Fruit fly (Drosophila melanogaster) whole organism, embryonic: ENCODE measurements around the gene CG32459.

ENCODE experiments used
- Abd-B ChIP-seq: fragments of 200-800 bp; sonication (Bioruptor generic); optimal IDR thresholded peaks from 2 replicates; lab custom pipeline; 2018; ENCODE audit warnings: missing biosample characterization, mild to moderate bottlenecking, missing genetic modification characterization, moderate library complexity
- Aef1 ChIP-seq: fragments of 200-800 bp; sonication (Bioruptor generic); IDR thresholded peaks from 3 replicates; pipeline ENCODE4 v1.3.6; 2022; ENCODE audit warnings: missing biosample characterization, missing genetic modification characterization
- CG10979 ChIP-seq: fragments of 200-800 bp; sonication (Bioruptor generic); optimal IDR thresholded peaks from 2 replicates; lab custom pipeline; 2018; ENCODE audit warnings: missing biosample characterization, mild to moderate bottlenecking, missing genetic modification characterization, moderate library complexity
- CG11247 ChIP-seq: fragments of 200-800 bp; sonication (Bioruptor generic); IDR thresholded peaks from 2 replicates; pipeline ENCODE4 v1.3.6; 2022; ENCODE audit warnings: missing biosample characterization, missing genetic modification characterization
- CG12155 ChIP-seq: fragments of 200-800 bp; sonication (Bioruptor generic); optimal IDR thresholded peaks from 3 replicates; lab custom pipeline; 2016; ENCODE audit warnings: missing biosample characterization, missing genetic modification characterization
- CG1233 ChIP-seq: fragments of 200-800 bp; sonication (Bioruptor generic); optimal IDR thresholded peaks from 4 replicates; lab custom pipeline; 2018; ENCODE audit warnings: missing biosample characterization, mild to moderate bottlenecking, missing genetic modification characterization
- CG14014 ChIP-seq: fragments of 200-800 bp; sonication (Bioruptor generic); IDR thresholded peaks from 2 replicates; pipeline ENCODE4 v1.3.6; 2022; ENCODE audit warnings: missing biosample characterization, missing genetic modification characterization
- CG14667 ChIP-seq: fragments of 200-800 bp; sonication (Bioruptor generic); IDR thresholded peaks from 2 replicates; pipeline ENCODE4 v1.3.6; 2022; ENCODE audit warnings: missing biosample characterization, missing genetic modification characterization
- CG17829 ChIP-seq: fragments of 200-800 bp; optimal IDR thresholded peaks from 2 replicates; lab custom pipeline; 2019; ENCODE audit warnings: missing biosample characterization, mild to moderate bottlenecking, missing genetic modification characterization, moderate library complexity
- CG1792 ChIP-seq: fragments of 200-800 bp; sonication (Bioruptor generic); optimal IDR thresholded peaks from 2 replicates; lab custom pipeline; 2016; ENCODE audit warnings: missing biosample characterization, missing genetic modification characterization
- CG2875 ChIP-seq: fragments of 200-800 bp; sonication (Bioruptor generic); optimal IDR thresholded peaks from 2 replicates; lab custom pipeline; 2017; ENCODE audit warnings: missing biosample characterization, mild to moderate bottlenecking, missing genetic modification characterization, missing genetic modification reagents
- CG2889 ChIP-seq: fragments of 200-800 bp; sonication (Bioruptor generic); IDR thresholded peaks from 3 replicates; pipeline ENCODE4 v1.3.6; 2022; ENCODE audit warnings: missing biosample characterization, missing genetic modification characterization
- CG31388 ChIP-seq: fragments of 200-800 bp; sonication (Bioruptor generic); optimal IDR thresholded peaks from 2 replicates; lab custom pipeline; 2016; ENCODE audit warnings: missing biosample characterization, missing genetic modification characterization
- CG32767 ChIP-seq: fragments of 200-800 bp; sonication (Bioruptor generic); IDR thresholded peaks from 2 replicates; pipeline ENCODE4 v1.3.6; 2022; ENCODE audit warnings: missing biosample characterization, missing genetic modification characterization
- CG34224 ChIP-seq: fragments of 200-800 bp; sonication (Bioruptor generic); IDR thresholded peaks from 3 replicates; pipeline ENCODE4 v1.3.6; 2022; ENCODE audit warnings: missing biosample characterization, missing genetic modification characterization; ENCODE audit not compliant: partially characterized antibody
- CG3726 ChIP-seq: fragments of 200-800 bp; sonication (Bioruptor generic); IDR thresholded peaks from 3 replicates; pipeline ENCODE4, ENCODE4 v1.3.6; 2022; ENCODE audit warnings: missing biosample characterization, missing genetic modification characterization
- CG4617 ChIP-seq: fragments of 200-800 bp; sonication (Bioruptor generic); optimal IDR thresholded peaks from 3 replicates; lab custom pipeline; 2016; ENCODE audit warnings: missing biosample characterization, missing genetic modification characterization, borderline replicate concordance
- CG6272 ChIP-seq: fragments of 200-800 bp; sonication (Bioruptor generic); IDR thresholded peaks from 2 replicates; pipeline ENCODE4 v1.3.6; 2022; ENCODE audit warnings: missing biosample characterization, missing genetic modification characterization
- CG6854 ChIP-seq: fragments of 200-800 bp; sonication (Bioruptor generic); optimal IDR thresholded peaks from 3 replicates; lab custom pipeline; 2017; ENCODE audit warnings: missing biosample characterization, mild to moderate bottlenecking, missing genetic modification characterization
- CG7745 ChIP-seq: fragments of 200-800 bp; sonication (Bioruptor generic); optimal IDR thresholded peaks from 2 replicates; lab custom pipeline; 2018; ENCODE audit warnings: missing biosample characterization, mild to moderate bottlenecking, missing genetic modification characterization, moderate library complexity
- CG8089 ChIP-seq: fragments of 200-800 bp; sonication (Bioruptor generic); optimal IDR thresholded peaks from 3 replicates; lab custom pipeline; 2016; ENCODE audit warnings: missing biosample characterization, missing genetic modification characterization
- CG8359 ChIP-seq: fragments of 200-800 bp; sonication (Bioruptor generic); optimal IDR thresholded peaks from 2 replicates; lab custom pipeline; 2017; ENCODE audit warnings: missing biosample characterization, mild to moderate bottlenecking, missing genetic modification characterization, borderline replicate concordance
- CG8765 ChIP-seq: fragments of 200-800 bp; sonication (Bioruptor generic); IDR thresholded peaks from 2 replicates; pipeline ENCODE4 v1.3.6; 2022; ENCODE audit warnings: missing biosample characterization, missing genetic modification characterization
- Dfd ChIP-seq, 2 experiments: fragments of >200 bp; optimal IDR thresholded peaks; 2 replicates each; lab custom pipeline; 2017; ENCODE audit warnings: missing biosample characterization in 2 of 2, missing genetic modification characterization in 2 of 2
- Drgx ChIP-seq: fragments of 200-800 bp; sonication (Bioruptor generic); IDR thresholded peaks from 2 replicates; pipeline ENCODE4 v1.3.6; 2022; ENCODE audit warnings: missing biosample characterization, missing genetic modification characterization
- ERR ChIP-seq: fragments of 200-800 bp; sonication (Bioruptor generic); optimal IDR thresholded peaks from 2 replicates; lab custom pipeline; 2016; ENCODE audit warnings: missing biosample characterization, missing genetic modification characterization
- Gsc ChIP-seq: fragments of 200-800 bp; sonication (Bioruptor generic); IDR thresholded peaks from 2 replicates; pipeline ENCODE4 v1.3.6; 2022; ENCODE audit warnings: missing biosample characterization, missing genetic modification characterization
- H15 ChIP-seq: fragments of 200-800 bp; sonication (Bioruptor generic); IDR thresholded peaks from 3 replicates; pipeline ENCODE4 v1.3.6; 2022; ENCODE audit warnings: missing biosample characterization, missing genetic modification characterization
- HLHmδ ChIP-seq: fragments of 200-800 bp; sonication (Bioruptor generic); optimal IDR thresholded peaks from 2 replicates; lab custom pipeline; 2018; ENCODE audit warnings: missing biosample characterization, mild to moderate bottlenecking, missing genetic modification characterization, moderate library complexity
- Hand ChIP-seq: fragments of 200-800 bp; sonication (Bioruptor generic); optimal IDR thresholded peaks from 2 replicates; lab custom pipeline; 2017; ENCODE audit warnings: mild to moderate bottlenecking, missing biosample characterization, missing genetic modification reagents, missing genetic modification characterization
- HmgD ChIP-seq: fragments of 200-800 bp; sonication (Bioruptor generic); optimal IDR thresholded peaks from 3 replicates; lab custom pipeline; 2016; ENCODE audit warnings: missing biosample characterization, missing genetic modification characterization
- Hmx ChIP-seq: fragments of 200-800 bp; sonication (Bioruptor generic); optimal IDR thresholded peaks from 2 replicates; lab custom pipeline; 2016; ENCODE audit warnings: missing biosample characterization, missing genetic modification characterization
- NC2α ChIP-seq: fragments of 200-800 bp; sonication (Bioruptor generic); optimal IDR thresholded peaks from 2 replicates; lab custom pipeline; 2016; ENCODE audit warnings: missing biosample characterization, missing genetic modification characterization
- Oaz ChIP-seq: fragments of 200-800 bp; sonication (Bioruptor generic); IDR thresholded peaks from 2 replicates; pipeline ENCODE4 v1.3.6; 2022; ENCODE audit warnings: missing biosample characterization, missing genetic modification characterization
- Rx ChIP-seq: fragments of 200-800 bp; sonication (Bioruptor generic); IDR thresholded peaks from 2 replicates; pipeline ENCODE4 v1.3.6; 2022; ENCODE audit warnings: missing biosample characterization, missing genetic modification characterization
- Sry-δ ChIP-seq: fragments of 200-800 bp; sonication (Bioruptor generic); optimal IDR thresholded peaks from 2 replicates; lab custom pipeline; 2016; ENCODE audit warnings: missing biosample characterization, missing genetic modification characterization
- Xrp1 ChIP-seq: fragments of 200-800 bp; sonication (Bioruptor generic); IDR thresholded peaks from 2 replicates; pipeline ENCODE4 v1.3.6; 2022; ENCODE audit warnings: missing biosample characterization, missing genetic modification characterization
- YL-1 ChIP-seq: fragments of 200-800 bp; sonication (Bioruptor generic); optimal IDR thresholded peaks from 3 replicates; lab custom pipeline; 2017; ENCODE audit warnings: missing biosample characterization, mild to moderate bottlenecking, missing genetic modification characterization
- cg ChIP-seq: fragments of 200-800 bp; sonication (Bioruptor generic); optimal IDR thresholded peaks from 3 replicates; lab custom pipeline; 2019; ENCODE audit warnings: missing biosample characterization, mild to moderate bottlenecking, missing genetic modification characterization, moderate library complexity
- fd64A ChIP-seq: fragments of 200-800 bp; sonication (Bioruptor generic); optimal IDR thresholded peaks from 3 replicates; lab custom pipeline; 2018; ENCODE audit warnings: missing biosample characterization, mild to moderate bottlenecking, missing genetic modification characterization
- gfzf ChIP-seq: fragments of 200-800 bp; sonication (Bioruptor generic); optimal IDR thresholded peaks from 2 replicates; lab custom pipeline; 2016; ENCODE audit warnings: missing biosample characterization, mild to moderate bottlenecking, missing genetic modification characterization, moderate library complexity
- knrl ChIP-seq: fragments of 200-800 bp; sonication (Bioruptor generic); IDR thresholded peaks from 3 replicates; pipeline ENCODE4 v1.3.6; 2022; ENCODE audit warnings: missing biosample characterization, missing genetic modification characterization; ENCODE audit not compliant: partially characterized antibody
- lola ChIP-seq, 3 experiments: fragments of >200 bp in 2 of 3; fragments of 200-800 bp in 1 of 3; sonication (Bioruptor generic) in 1 of 3; optimal IDR thresholded peaks; 2 replicates each; lab custom pipeline; 2017 to 2019; ENCODE audit warnings: missing biosample characterization in 3 of 3, missing genetic modification characterization in 3 of 3, mild to moderate bottlenecking in 1 of 3, moderate library complexity in 1 of 3
- mirr ChIP-seq: fragments of 200-800 bp; sonication (Bioruptor generic); optimal IDR thresholded peaks from 3 replicates; lab custom pipeline; 2018; ENCODE audit warnings: missing biosample characterization, mild to moderate bottlenecking, missing genetic modification characterization
- peb ChIP-seq: fragments of 200-800 bp; sonication (Bioruptor generic); IDR thresholded peaks from 2 replicates; pipeline ENCODE4 v1.3.6; 2022; ENCODE audit warnings: missing biosample characterization, missing genetic modification characterization
- pho ChIP-seq: fragments of 200-800 bp; sonication (Bioruptor generic); optimal IDR thresholded peaks from 2 replicates; lab custom pipeline; 2016; ENCODE audit warnings: missing biosample characterization, missing genetic modification characterization
- repo ChIP-seq: fragments of 200-800 bp; sonication (Bioruptor generic); optimal IDR thresholded peaks from 2 replicates; lab custom pipeline; 2016; ENCODE audit warnings: missing biosample characterization, missing genetic modification characterization
- shn ChIP-seq: fragments of 200-800 bp; sonication (Bioruptor generic); optimal IDR thresholded peaks from 3 replicates; lab custom pipeline; 2016; ENCODE audit warnings: missing biosample characterization, missing genetic modification characterization
- slbo ChIP-seq: fragments of 200-800 bp; sonication (Bioruptor generic); IDR thresholded peaks from 2 replicates; pipeline ENCODE4 v1.3.6; 2022; ENCODE audit warnings: missing biosample characterization, missing genetic modification characterization
- stwl ChIP-seq: fragments of 200-800 bp; sonication (Bioruptor generic); optimal IDR thresholded peaks from 3 replicates; lab custom pipeline; 2018; ENCODE audit warnings: missing biosample characterization, mild to moderate bottlenecking, missing genetic modification characterization, moderate library complexity
- unc-4 ChIP-seq: fragments of 200-800 bp; sonication (Bioruptor generic); IDR thresholded peaks from 2 replicates; pipeline ENCODE4 v1.3.6; 2022; ENCODE audit warnings: missing biosample characterization, missing genetic modification characterization; ENCODE audit not compliant: partially characterized antibody

Gene CG32459

DNA sequence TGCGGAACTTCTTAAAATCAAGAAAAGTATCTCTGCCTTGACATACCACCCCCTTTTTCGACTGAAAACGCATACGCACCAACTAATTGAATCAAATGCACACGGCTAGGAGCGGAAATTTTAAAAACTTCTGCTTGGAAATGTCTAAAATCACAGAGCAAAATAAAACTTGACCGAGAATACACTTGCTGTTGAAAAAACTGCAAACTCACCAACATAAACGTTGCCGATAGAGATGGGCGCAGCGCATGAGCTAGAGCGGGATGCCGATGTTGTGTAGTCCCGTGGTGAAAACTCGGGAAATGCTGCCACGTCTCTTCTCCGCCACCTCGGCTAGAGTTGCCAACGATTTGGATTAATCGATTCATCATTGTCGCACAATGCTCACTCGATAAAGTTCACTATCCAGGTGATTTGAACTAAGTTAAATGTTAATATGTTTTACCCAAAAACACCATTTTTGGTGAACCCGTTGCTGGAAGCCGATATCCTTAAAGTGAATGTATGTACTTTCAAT lies 16.0 kb upstream of the CG32459 start, which contains the start of the genes CG11109 and Arf1 (continued):
- TF ChIP-seq HmgD (GFP tag; lab: Kevin White, UChicago): peak; percentile 2
- TF ChIP-seq Dfd (GFP tag; optimal IDR thresholded peaks at IDR 0.05; lab: Kevin White, UChicago): no peak
- no peak for TF ChIP-seq NC2α (GFP tag; lab: Kevin White, UChicago)
- peak; percentile 33 for TF ChIP-seq mirr (GFP tag; lab: Kevin White, UChicago)
- no peak for TF ChIP-seq shn (GFP tag; lab: Kevin White, UChicago)
- TF ChIP-seq CG2889 (GFP tag; lab: Robert Waterston, UW): no peak
- TF ChIP-seq CG32767 (GFP tag; lab: Robert Waterston, UW): no peak
- TF ChIP-seq Drgx: no peak
- TF ChIP-seq unc-4 (GFP tag; lab: Robert Waterston, UW): peak; percentile 37
- TF ChIP-seq CG6272 (GFP tag; lab: Robert Waterston, UW): no peak
- TF ChIP-seq CG1233 (GFP tag; lab: Kevin White, UChicago): no peak
- TF ChIP-seq peb (GFP tag; lab: Robert Waterston, UW): no peak
- TF ChIP-seq CG3726 (GFP tag; lab: Robert Waterston, UW): no peak
- TF ChIP-seq fd64A (GFP tag; lab: Kevin White, UChicago): no peak
- no peak for TF ChIP-seq CG31388
- TF ChIP-seq H15 (GFP tag; lab: Robert Waterston, UW): no peak
- no peak for TF ChIP-seq CG7745 (tag; lab: Kevin White, UChicago)
- TF ChIP-seq CG14667: no peak
- no peak for TF ChIP-seq lola (GFP tag; optimal IDR thresholded peaks at IDR 0.05; lab: Kevin White, UChicago)
- TF ChIP-seq Hand (GFP tag; lab: Kevin White, UChicago): no peak
- no peak for TF ChIP-seq Xrp1 (GFP tag; lab: Robert Waterston, UW)
- peak; percentile 85 for TF ChIP-seq Sry-δ (GFP tag; lab: Kevin White, UChicago)
- peak; percentile 38; the same call in 1 of the 2 replicates for TF ChIP-seq slbo (GFP tag; lab: Robert Waterston, UW)
- TF ChIP-seq HLHmδ: peak; percentile 65
- no peak for TF ChIP-seq Aef1 (GFP tag; lab: Robert Waterston, UW)
- TF ChIP-seq CG34224 (GFP tag; lab: Robert Waterston, UW): peak; percentile 70
- peak; percentile 7 for TF ChIP-seq gfzf
- TF ChIP-seq CG8765 (GFP tag; lab: Robert Waterston, UW): no peak
- no peak for TF ChIP-seq Hmx (GFP tag; lab: Kevin White, UChicago)
- TF ChIP-seq stwl (tag; lab: Kevin White, UChicago): peak; percentile 74
- peak; percentile 29 for TF ChIP-seq CG17829
- no peak for TF ChIP-seq pho (GFP tag; lab: Kevin White, UChicago)
- peak; percentile 94 for TF ChIP-seq YL-1
- no peak for TF ChIP-seq CG11247 (GFP tag; lab: Robert Waterston, UW)
- TF ChIP-seq Gsc (GFP tag; lab: Robert Waterston, UW): no peak
- peak; percentile 3 for TF ChIP-seq CG10979 (tag; lab: Kevin White, UChicago)
- TF ChIP-seq Abd-B (GFP tag; lab: Kevin White, UChicago): no peak
- TF ChIP-seq ERR (GFP tag; lab: Kevin White, UChicago): no peak
- TF ChIP-seq CG8359 (GFP tag; lab: Kevin White, UChicago): no peak
- no peak for TF ChIP-seq CG8089 (GFP tag; lab: Kevin White, UChicago)
- no peak for TF ChIP-seq Rx
- TF ChIP-seq CG2875 (GFP tag; lab: Kevin White, UChicago): no peak
- peak; percentile 58 for TF ChIP-seq CG4617 (GFP tag; lab: Kevin White, UChicago)
- TF ChIP-seq repo (GFP tag; lab: Kevin White, UChicago): no peak
- no peak for TF ChIP-seq CG6854 (GFP tag; lab: Kevin White, UChicago)
- no peak for TF ChIP-seq CG12155 (GFP tag; lab: Kevin White, UChicago)
- no peak for TF ChIP-seq CG14014 (GFP tag; lab: Robert Waterston, UW)
- no peak for TF ChIP-seq Oaz (GFP tag; lab: Robert Waterston, UW)
- TF ChIP-seq knrl (GFP tag; lab: Robert Waterston, UW): peak; percentile 62
- TF ChIP-seq cg (GFP tag; lab: Kevin White, UChicago): peak; percentile 64
- no peak for TF ChIP-seq CG1792 (GFP tag; lab: Kevin White, UChicago)
